Worm (Caenorhabditis elegans) whole organism, L3 larva: ENCODE results near the gene F35C5.1.

ENCODE experiments used
- ZK546.5 ChIP-seq: sonication (generic microtip); optimal IDR thresholded peaks from 2 replicates; lab custom pipeline; 2017; ENCODE audit warnings: missing biosample characterization, missing genetic modification characterization
- aly-2 ChIP-seq: fragments of 150-350 bp; optimal IDR thresholded peaks from 2 replicates; lab custom pipeline; 2014; ENCODE audit warnings: missing biosample characterization, missing genetic modification characterization
- ama-1 ChIP-seq: fragments of 150-350 bp; optimal IDR thresholded peaks from 2 replicates; lab custom pipeline; 2018
- ceh-16 ChIP-seq: sonication (generic microtip); optimal IDR thresholded peaks from 2 replicates; lab custom pipeline; 2017; ENCODE audit warnings: missing biosample characterization, missing genetic modification characterization
- ceh-28 ChIP-seq: fragments of 150-350 bp; optimal IDR thresholded peaks from 2 replicates; lab custom pipeline; 2014; ENCODE audit warnings: missing biosample characterization, missing genetic modification reagents, missing genetic modification characterization
- ceh-82 ChIP-seq: fragments of 150-350 bp; optimal IDR thresholded peaks from 2 replicates; lab custom pipeline; 2014; ENCODE audit warnings: missing biosample characterization, missing genetic modification characterization
- ceh-9 ChIP-seq: sonication (generic microtip); optimal IDR thresholded peaks from 2 replicates; lab custom pipeline; 2018; ENCODE audit warnings: missing biosample characterization, missing genetic modification characterization
- daf-12 ChIP-seq: fragments of 150-350 bp; optimal IDR thresholded peaks from 2 replicates; lab custom pipeline; 2014; ENCODE audit warnings: missing biosample characterization, missing genetic modification reagents, missing genetic modification characterization
- egl-27 ChIP-seq: sonication (generic microtip); optimal IDR thresholded peaks from 4 replicates; lab custom pipeline; 2017; ENCODE audit warnings: missing biosample characterization, missing genetic modification reagents, missing genetic modification characterization
- egl-5 ChIP-seq: fragments of 150-350 bp; optimal IDR thresholded peaks from 2 replicates; lab custom pipeline; 2017; ENCODE audit warnings: missing biosample characterization, missing genetic modification reagents, missing genetic modification characterization, inconsistent platforms
- elt-1 ChIP-seq: fragments of 150-350 bp; optimal IDR thresholded peaks from 2 replicates; lab custom pipeline; 2014; ENCODE audit warnings: missing biosample characterization, missing genetic modification characterization
- elt-2 ChIP-seq: sonication (generic microtip); optimal IDR thresholded peaks from 2 replicates; lab custom pipeline; 2016; ENCODE audit warnings: missing genetic modification reagents, mild to moderate bottlenecking, missing genetic modification characterization, missing compliant biosample characterization
- elt-3 ChIP-seq, 3 experiments: fragments of 150-350 bp in 1 of 3; sonication (generic microtip) in 2 of 3; optimal IDR thresholded peaks; 2 replicates in 2 of 3; 4 replicates in 1 of 3; lab custom pipeline; 2014 to 2017; ENCODE audit warnings: missing biosample characterization in 3 of 3, missing genetic modification characterization in 3 of 3
- eor-1 ChIP-seq, 2 experiments: fragments of 150-350 bp; optimal IDR thresholded peaks; 2 replicates each; lab custom pipeline; 2014 to 2018; ENCODE audit warnings: missing biosample characterization in 2 of 2, missing genetic modification characterization in 2 of 2
- fkh-10 ChIP-seq: sonication (generic microtip); optimal IDR thresholded peaks from 2 replicates; lab custom pipeline; 2017; ENCODE audit warnings: missing biosample characterization, missing genetic modification reagents, missing genetic modification characterization
- fkh-2 ChIP-seq: fragments of 150-350 bp; optimal IDR thresholded peaks from 2 replicates; lab custom pipeline; 2014; ENCODE audit warnings: missing biosample characterization, missing genetic modification reagents, missing genetic modification characterization
- fos-1 ChIP-seq: fragments of 150-350 bp; optimal IDR thresholded peaks from 2 replicates; lab custom pipeline; 2014; ENCODE audit warnings: missing biosample characterization, missing genetic modification characterization
- hmg-11 ChIP-seq: sonication (generic microtip); optimal IDR thresholded peaks from 2 replicates; lab custom pipeline; 2016; ENCODE audit warnings: missing genetic modification characterization, missing compliant biosample characterization
- lin-15B ChIP-seq: fragments of 150-350 bp; optimal IDR thresholded peaks from 2 replicates; lab custom pipeline; 2014; ENCODE audit warnings: missing biosample characterization, missing genetic modification characterization
- lin-39 ChIP-seq: fragments of 150-350 bp; optimal IDR thresholded peaks from 2 replicates; lab custom pipeline; 2018; ENCODE audit warnings: missing biosample characterization, missing genetic modification reagents, missing genetic modification characterization
- lsy-12 ChIP-seq: sonication (generic microtip); optimal IDR thresholded peaks from 2 replicates; lab custom pipeline; 2016; ENCODE audit warnings: mild to moderate bottlenecking, missing genetic modification characterization, missing compliant biosample characterization
- mdl-1 ChIP-seq: fragments of 150-350 bp; optimal IDR thresholded peaks from 2 replicates; lab custom pipeline; 2014; ENCODE audit warnings: missing biosample characterization, missing genetic modification characterization
- mml-1 ChIP-seq: fragments of 150-350 bp; sonication (generic microtip); optimal IDR thresholded peaks from 3 replicates; lab custom pipeline; 2014; ENCODE audit warnings: missing biosample characterization, missing genetic modification characterization
- nfya-1 ChIP-seq: sonication (generic microtip); optimal IDR thresholded peaks from 2 replicates; lab custom pipeline; 2017; ENCODE audit warnings: missing genetic modification characterization, mild to moderate bottlenecking, missing compliant biosample characterization, antibody characterized with exemption, moderate library complexity; ENCODE audit not compliant: insufficient read depth
- nhr-11 ChIP-seq: fragments of 150-350 bp; optimal IDR thresholded peaks from 2 replicates; lab custom pipeline; 2014; ENCODE audit warnings: missing biosample characterization, missing genetic modification characterization
- nhr-12 ChIP-seq: fragments of 150-350 bp; optimal IDR thresholded peaks from 2 replicates; lab custom pipeline; 2014; ENCODE audit warnings: missing biosample characterization, missing genetic modification characterization
- nhr-23 ChIP-seq: fragments of 150-350 bp; optimal IDR thresholded peaks from 2 replicates; lab custom pipeline; 2014; ENCODE audit warnings: missing biosample characterization, missing genetic modification reagents, missing genetic modification characterization
- nhr-237 ChIP-seq: fragments of 150-350 bp; optimal IDR thresholded peaks from 2 replicates; lab custom pipeline; 2014; ENCODE audit warnings: missing biosample characterization, missing genetic modification characterization
- nhr-25 ChIP-seq: sonication (generic microtip); optimal IDR thresholded peaks from 2 replicates; lab custom pipeline; 2017; ENCODE audit warnings: missing biosample characterization, missing genetic modification characterization
- nhr-28 ChIP-seq: fragments of 150-350 bp; optimal IDR thresholded peaks from 2 replicates; lab custom pipeline; 2014; ENCODE audit warnings: missing biosample characterization, missing genetic modification characterization
- nhr-43 ChIP-seq: sonication (generic microtip); optimal IDR thresholded peaks from 2 replicates; lab custom pipeline; 2016; ENCODE audit warnings: mild to moderate bottlenecking, missing genetic modification characterization, missing compliant biosample characterization; ENCODE audit not compliant: poor library complexity, severe bottlenecking
- nhr-67 ChIP-seq: fragments of 150-350 bp; optimal IDR thresholded peaks from 2 replicates; lab custom pipeline; 2014; ENCODE audit warnings: missing biosample characterization, missing genetic modification characterization
- nhr-76 ChIP-seq: fragments of 150-350 bp; sonication (generic microtip); optimal IDR thresholded peaks from 5 replicates; lab custom pipeline; 2014; ENCODE audit warnings: missing biosample characterization, missing genetic modification characterization
- nhr-77 ChIP-seq: fragments of 150-350 bp; optimal IDR thresholded peaks from 2 replicates; lab custom pipeline; 2014; ENCODE audit warnings: missing biosample characterization, missing genetic modification characterization
- pha-4 ChIP-seq: fragments of 150-350 bp; optimal IDR thresholded peaks from 2 replicates; lab custom pipeline; 2014; ENCODE audit warnings: missing biosample characterization, missing genetic modification reagents, missing genetic modification characterization
- pqm-1 ChIP-seq: fragments of 150-350 bp; optimal IDR thresholded peaks from 2 replicates; lab custom pipeline; 2017; ENCODE audit warnings: missing biosample characterization, missing genetic modification characterization, inconsistent platforms
- sea-2 ChIP-seq: fragments of 150-350 bp; sonication (generic microtip); optimal IDR thresholded peaks from 4 replicates; lab custom pipeline; 2014; ENCODE audit warnings: missing biosample characterization, missing genetic modification reagents, missing genetic modification characterization
- skn-1 ChIP-seq: fragments of 150-350 bp; optimal IDR thresholded peaks from 2 replicates; lab custom pipeline; 2014; ENCODE audit warnings: missing biosample characterization, missing genetic modification characterization
- snpc-4 ChIP-seq: fragments of 150-350 bp; optimal IDR thresholded peaks from 2 replicates; lab custom pipeline; 2014; ENCODE audit warnings: missing biosample characterization, missing genetic modification characterization
- tbx-2 ChIP-seq: sonication (generic microtip); optimal IDR thresholded peaks from 2 replicates; lab custom pipeline; 2016; ENCODE audit warnings: mild to moderate bottlenecking, missing genetic modification characterization, missing compliant biosample characterization
- unc-39 ChIP-seq: sonication (generic microtip); optimal IDR thresholded peaks from 4 replicates; lab custom pipeline; 2017; ENCODE audit warnings: missing biosample characterization, missing genetic modification characterization
- unc-62 ChIP-seq: fragments of 150-350 bp; sonication (generic microtip); optimal IDR thresholded peaks from 4 replicates; lab custom pipeline; 2014; ENCODE audit warnings: missing biosample characterization, missing genetic modification reagents, missing genetic modification characterization
- zag-1 ChIP-seq: fragments of 150-350 bp; optimal IDR thresholded peaks from 2 replicates; lab custom pipeline; 2014; ENCODE audit warnings: missing biosample characterization, missing genetic modification characterization
- ztf-11 ChIP-seq: fragments of 150-350 bp; optimal IDR thresholded peaks from 2 replicates; lab custom pipeline; 2014; ENCODE audit warnings: missing biosample characterization, missing genetic modification characterization
- ztf-4 ChIP-seq: fragments of 150-350 bp; optimal IDR thresholded peaks from 2 replicates; lab custom pipeline; 2014; ENCODE audit warnings: missing biosample characterization, missing genetic modification characterization

F35C5.1 gene

DNA sequence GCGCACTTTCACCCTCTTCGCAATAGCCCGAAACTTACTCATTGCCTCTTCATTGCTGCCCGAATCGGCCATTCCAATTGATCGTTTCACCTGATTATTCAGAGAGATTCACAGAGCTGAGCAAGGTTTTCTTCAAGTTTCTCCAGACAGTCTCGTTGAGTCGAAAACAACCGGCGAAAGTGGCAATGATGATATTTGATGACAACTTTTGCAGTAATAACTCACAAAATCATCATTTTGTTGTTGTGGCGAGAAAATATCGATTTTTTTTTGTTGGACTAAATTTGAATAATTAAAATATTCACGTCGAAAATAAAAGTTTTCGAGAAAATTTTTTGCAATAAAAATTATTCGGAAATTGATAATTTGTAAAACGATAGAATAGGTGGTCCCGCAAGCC, 15.0 kb upstream of the F35C5.1 start, which contains the start of gene snf-5:
Gene snf-5 (minus strand): TSS at position 182 of the 400 bp plus-strand sequence.
- TF ChIP-seq eor-1 (tag; optimal IDR thresholded peaks at IDR 0.05; lab: Kevin White, UChicago) (no peak), nfya-1 (tag; lab: Kevin White, UChicago) (no peak), nhr-28 (no peak), ceh-16 (tag; lab: Kevin White, UChicago) (no peak), fkh-10 (no peak), ama-1 (no peak), pqm-1 (tag; lab: Kevin White, UChicago) (no peak), ceh-28 (no peak), mdl-1 (tag; lab: Kevin White, UChicago) (no peak), skn-1 (no peak), nhr-67 (tag; lab: Kevin White, UChicago) (no peak), snpc-4 (tag; lab: Kevin White, UChicago) (no peak), egl-5 (tag; lab: Kevin White, UChicago) (no peak)
- TF ChIP-seq, all 47 proteins: peak for 0

ce11 chrII:12866079-12866478, 14.5 kb upstream of the F35C5.1 start:
- TF ChIP-seq nhr-25 (tag; lab: Kevin White, UChicago): no peak
- no peak for TF ChIP-seq snpc-4 (tag; lab: Kevin White, UChicago)
- TF ChIP-seq unc-39 (tag; lab: Kevin White, UChicago): no peak
- TF ChIP-seq ceh-9: no peak
- no peak for TF ChIP-seq fkh-2 (tag; lab: Kevin White, UChicago)
- TF ChIP-seq ZK546.5 (tag; lab: Kevin White, UChicago): no peak
- TF ChIP-seq egl-27 (tag; lab: Kevin White, UChicago): no peak
- TF ChIP-seq nhr-77 (tag; lab: Kevin White, UChicago): no peak
- no peak for TF ChIP-seq elt-1
- no peak for TF ChIP-seq pqm-1 (tag; lab: Kevin White, UChicago)
- no peak for TF ChIP-seq nhr-12 (tag; lab: Kevin White, UChicago)
- TF ChIP-seq, all 47 proteins: peak for 0

- TF ChIP-seq nhr-11 (tag; lab: Kevin White, UChicago) (no peak), nfya-1 (tag; lab: Kevin White, UChicago) (peak; percentile 75), lsy-12 (tag; lab: Kevin White, UChicago) (peak; percentile 35)
Observed at ce11 chrII:12878071-12878668, 2.4 kb upstream of the F35C5.1 start, which contains the start of gene gsy-1. Gene gsy-1 (minus strand): TSS chrII:12878121.

DNA sequence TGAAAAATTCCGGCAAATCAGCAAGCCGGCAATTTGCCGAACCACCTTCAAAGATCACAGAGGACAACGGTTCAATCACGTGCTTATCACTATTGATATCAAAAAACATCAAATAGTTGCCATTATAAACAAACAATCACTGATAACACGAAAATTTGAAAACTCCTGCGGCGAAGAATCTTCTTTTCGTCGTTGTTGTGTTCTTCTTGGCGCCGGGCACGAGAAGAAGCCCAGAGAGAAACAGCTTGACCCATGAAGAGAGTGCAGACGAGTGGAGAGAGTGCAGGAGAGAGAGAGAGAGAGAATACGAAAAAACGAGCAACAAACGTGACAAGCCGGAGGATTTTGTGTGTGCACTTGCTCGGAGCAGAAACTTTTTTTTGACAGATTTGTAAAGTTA, 1.9 kb upstream of the F35C5.1 start:
- TF ChIP-seq fkh-2 (tag; lab: Kevin White, UChicago): no peak
- TF ChIP-seq ama-1: peak; percentile 27
- TF ChIP-seq tbx-2 (tag; lab: Kevin White, UChicago): no peak
- TF ChIP-seq ceh-82 (tag; lab: Kevin White, UChicago): no peak
- TF ChIP-seq fos-1 (tag; lab: Kevin White, UChicago): no peak
- no peak for TF ChIP-seq nhr-28
- TF ChIP-seq unc-62 (GFP tag; lab: Kevin White, UChicago): no peak
- no peak for TF ChIP-seq nhr-23 (tag; lab: Kevin White, UChicago)
- TF ChIP-seq ztf-4 (tag; lab: Kevin White, UChicago): no peak
- TF ChIP-seq nhr-11 (tag; lab: Kevin White, UChicago): no peak
- TF ChIP-seq lin-15B: no peak
- no peak for TF ChIP-seq sea-2 (GFP tag; lab: Kevin White, UChicago)
- no peak for TF ChIP-seq nhr-77 (tag; lab: Kevin White, UChicago)
- TF ChIP-seq fkh-10: no peak
- TF ChIP-seq nhr-25 (tag; lab: Kevin White, UChicago): no peak
- TF ChIP-seq lin-39 (tag; lab: Kevin White, UChicago): peak; percentile 34
- TF ChIP-seq zag-1 (tag; lab: Kevin White, UChicago): no peak
- TF ChIP-seq mml-1 (tag; lab: Kevin White, UChicago): no peak
- no peak for TF ChIP-seq ztf-11 (tag; lab: Kevin White, UChicago)
- no peak for TF ChIP-seq nhr-43 (tag; lab: Kevin White, UChicago)
- TF ChIP-seq elt-3 (tag; optimal IDR thresholded peaks at IDR 0.05; lab: Kevin White, UChicago): no peak
- TF ChIP-seq unc-39 (tag; lab: Kevin White, UChicago): no peak
- TF ChIP-seq nfya-1 (tag; lab: Kevin White, UChicago): peak; percentile 27
- TF ChIP-seq ceh-9: no peak
- TF ChIP-seq nhr-237 (tag; lab: Kevin White, UChicago): no peak
- TF ChIP-seq elt-1: no peak
- no peak for TF ChIP-seq aly-2
- TF ChIP-seq egl-5 (tag; lab: Kevin White, UChicago): no peak
- peak; percentile 93 for TF ChIP-seq pha-4
- TF ChIP-seq elt-2: peak; percentile 98
- TF ChIP-seq mdl-1 (tag; lab: Kevin White, UChicago): peak; percentile 38
- peak; percentile 17 for TF ChIP-seq lsy-12 (tag; lab: Kevin White, UChicago)
- TF ChIP-seq eor-1 (tag; optimal IDR thresholded peaks at IDR 0.05; lab: Kevin White, UChicago): no peak
- TF ChIP-seq hmg-11: peak; percentile 12
- peak; percentile 95 for TF ChIP-seq pqm-1 (tag; lab: Kevin White, UChicago)
- no peak for TF ChIP-seq nhr-76 (tag; lab: Kevin White, UChicago)
- TF ChIP-seq egl-27 (tag; lab: Kevin White, UChicago): no peak
- no peak for TF ChIP-seq daf-12
